Worm (Caenorhabditis elegans): ENCODE measurements around the gene F13H8.1.

The F13H8.1 gene

ce11 chrII:6248503-6248902 lies 34.7 kb upstream of the F13H8.1 start (continued):
- TF ChIP-seq blmp-1 (tag; optimal IDR thresholded peaks at IDR 0.05) (no peak), hlh-4 (tag; optimal IDR thresholded peaks at IDR 0.05) (no peak), nhr-85 (tag) (peak; percentile 80), nhr-19 (GFP tag; conservative IDR thresholded peaks at IDR 0.05) (peak; percentile 57), tbx-2 (tag; optimal IDR thresholded peaks at IDR 0.05) (peak; percentile 24), lir-3 (tag; optimal IDR thresholded peaks at IDR 0.05; ENCODE audit: poor library complexity) (peak; percentile 40), elt-2 (tag; optimal IDR thresholded peaks at IDR 0.05) (peak; percentile 29), C34B4.2 (tag; optimal IDR thresholded peaks at IDR 0.05) (no peak), rnt-1 (tag; optimal IDR thresholded peaks at IDR 0.05) (peak; percentile 52), pag-3 (tag; optimal IDR thresholded peaks at IDR 0.05; ENCODE audit: borderline replicate concordance, insufficient read depth) (no peak), nhr-71 (tag; optimal IDR thresholded peaks at IDR 0.05) (peak; percentile 58), C04F5.9 (tag; optimal IDR thresholded peaks at IDR 0.05) (no peak), sptf-1 (tag; optimal IDR thresholded peaks at IDR 0.05) (no peak), Y116A8C.19 (tag; optimal IDR thresholded peaks at IDR 0.05; ENCODE audit: borderline replicate concordance) (no peak), ceh-82 (tag; optimal IDR thresholded peaks at IDR 0.05) (peak; percentile 4 to 36 (median 20)), nhr-77 (tag; optimal IDR thresholded peaks at IDR 0.05) (peak; percentile 47), fos-1 (tag; optimal IDR thresholded peaks at IDR 0.05) (peak; percentile 10), C16A3.4 (tag; optimal IDR thresholded peaks at IDR 0.05) (peak; percentile 78), nhr-47 (tag; optimal IDR thresholded peaks at IDR 0.05) (peak; percentile 60), swsn-7 (tag; optimal IDR thresholded peaks at IDR 0.05) (peak; percentile 58), snpc-4 (tag; optimal IDR thresholded peaks at IDR 0.05) (no peak), nhr-90 (tag; optimal IDR thresholded peaks at IDR 0.05; ENCODE audit: poor library complexity) (peak; percentile 64), nhr-237 (tag; optimal IDR thresholded peaks at IDR 0.05) (no peak), grh-1 (GFP tag; IDR thresholded peaks at IDR 0.05) (no peak), nhr-20 (tag; optimal IDR thresholded peaks at IDR 0.05) (peak; percentile 45), nhr-11 (tag; optimal IDR thresholded peaks at IDR 0.05) (no peak), mdl-1 (tag; optimal IDR thresholded peaks at IDR 0.05) (peak in 1 of 2 experiments; percentile 49), hlh-17 (GFP tag; optimal IDR thresholded peaks at IDR 0.05; ENCODE audit: borderline replicate concordance) (no peak), unc-86 (tag; optimal IDR thresholded peaks at IDR 0.05) (peak; percentile 18), fkh-4 (tag; optimal IDR thresholded peaks at IDR 0.05; ENCODE audit: borderline replicate concordance) (no peak), efl-1 (optimal IDR thresholded peaks at IDR 0.05) (peak; percentile 64 to 74), efl-1 (GFP tag; optimal IDR thresholded peaks at IDR 0.05 in 1 of 2) (peak; percentile 62 to 98), F16B12.6 (tag; optimal IDR thresholded peaks at IDR 0.05) (no peak), egl-13 (tag; optimal IDR thresholded peaks at IDR 0.05) (no peak), mef-2 (tag; optimal IDR thresholded peaks at IDR 0.05) (no peak), dsc-1 (tag; optimal IDR thresholded peaks at IDR 0.05) (peak; percentile 28), ets-5 (GFP tag; IDR thresholded peaks at IDR 0.05) (no peak), elt-3 (tag; optimal IDR thresholded peaks at IDR 0.05) (peak in 1 of 6 experiments; percentile 10), skn-1 (tag; optimal IDR thresholded peaks at IDR 0.05) (peak; percentile 27), unc-130 (tag; optimal IDR thresholded peaks at IDR 0.05) (peak; percentile 35), nhr-84 (tag; optimal IDR thresholded peaks at IDR 0.05) (no peak)

- TF ChIP-seq hpl-2 (GFP tag; optimal IDR thresholded peaks at IDR 0.05): peak; percentile 7
- TF ChIP-seq unc-62 (GFP tag; optimal IDR thresholded peaks at IDR 0.05): no peak
- TF ChIP-seq nhr-77 (tag; optimal IDR thresholded peaks at IDR 0.05): peak; percentile 43
- peak; percentile 92 to 99 for TF ChIP-seq efl-1 (optimal IDR thresholded peaks at IDR 0.05)
- TF ChIP-seq efl-1 (GFP tag; optimal IDR thresholded peaks at IDR 0.05 in 1 of 2): peak; percentile 98 to 100
- peak; percentile 87 for TF ChIP-seq skn-1 (tag; optimal IDR thresholded peaks at IDR 0.05)
- TF ChIP-seq ceh-82 (tag; optimal IDR thresholded peaks at IDR 0.05): peak; percentile 57 to 85 (median 82)
- TF ChIP-seq unc-30 (tag; optimal IDR thresholded peaks at IDR 0.05): no peak
- TF ChIP-seq sptf-1 (tag; optimal IDR thresholded peaks at IDR 0.05): no peak
- TF ChIP-seq ces-1 (GFP tag; optimal IDR thresholded peaks at IDR 0.05): no peak
- TF ChIP-seq isw-1 (GFP tag; IDR thresholded peaks at IDR 0.05): peak; percentile 85
- peak; percentile 73 for TF ChIP-seq nhr-90 (tag; optimal IDR thresholded peaks at IDR 0.05; ENCODE audit: poor library complexity)
- TF ChIP-seq lsy-2 (tag; optimal IDR thresholded peaks at IDR 0.05): peak; percentile 86 to 94
- no peak for TF ChIP-seq ceh-90 (tag; optimal IDR thresholded peaks at IDR 0.05)
- peak; percentile 97 to 98 (median 97) for TF ChIP-seq dpl-1 (GFP tag; optimal IDR thresholded peaks at IDR 0.05)
- TF ChIP-seq snpc-4 (tag; optimal IDR thresholded peaks at IDR 0.05): peak; percentile 54
- TF ChIP-seq pqm-1 (tag; optimal IDR thresholded peaks at IDR 0.05): no peak
- peak; percentile 91 for TF ChIP-seq nhr-85 (tag)
- no peak for TF ChIP-seq elt-2 (tag; optimal IDR thresholded peaks at IDR 0.05)
- no peak for TF ChIP-seq hlh-4 (tag; optimal IDR thresholded peaks at IDR 0.05)
- peak; percentile 46 for TF ChIP-seq aly-2 (tag; optimal IDR thresholded peaks at IDR 0.05)
Observed at ce11 chrII:6250782-6251461, 32.3 kb upstream of the F13H8.1 start, which contains the start of gene phb-2. Gene phb-2, plus strand, starts transcription at chrII:6251411.

All from whole organism, L1 larva.